Fruit fly (Drosophila melanogaster): ENCODE data around the gene NLaz.

Gene NLaz

DNA sequence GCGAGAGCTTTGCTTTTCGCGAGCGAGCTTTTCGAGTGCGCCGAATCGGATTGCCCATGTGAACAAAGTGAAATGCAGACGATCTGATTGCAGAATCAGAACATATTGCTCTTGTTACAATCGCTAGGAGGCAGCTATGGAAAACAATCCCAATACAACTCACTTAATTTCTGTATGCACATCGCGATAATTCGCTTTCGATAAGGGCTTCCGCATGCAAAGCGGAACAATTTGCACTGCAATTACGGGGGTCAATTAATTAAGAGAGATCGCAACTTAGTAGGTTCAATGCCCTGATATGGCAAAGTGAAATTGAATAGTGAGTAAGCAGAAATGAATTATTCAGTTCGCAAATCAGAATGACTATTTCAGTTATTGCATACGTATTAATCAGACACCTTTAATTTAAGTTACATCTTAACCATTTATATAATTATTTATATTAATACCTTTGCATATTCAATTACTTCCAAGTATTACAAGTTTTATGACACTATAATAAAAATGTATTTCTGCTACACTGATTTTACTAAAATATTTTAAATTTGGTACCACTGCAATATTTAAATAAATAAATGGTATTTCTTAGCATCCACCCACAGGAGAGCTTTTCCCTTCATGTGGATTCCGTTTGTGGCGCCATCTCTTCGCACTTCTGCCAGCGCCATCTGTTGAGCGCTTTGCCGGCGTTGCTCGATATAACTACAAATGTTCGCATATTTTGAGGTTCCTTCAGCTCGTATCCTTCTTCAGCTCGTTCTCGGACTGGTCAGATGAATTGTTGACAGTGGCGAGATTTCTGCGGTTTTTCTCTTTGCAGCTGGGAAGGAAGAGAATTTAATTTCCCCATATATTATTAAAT lies at the start of gene NLaz (continued):
- TF ChIP-seq CG4730 (GFP tag; IDR thresholded peaks at IDR 0.05) = no peak
- no peak for TF ChIP-seq seq (GFP tag; IDR thresholded peaks at IDR 0.05)
- TF ChIP-seq CG11093 (GFP tag; IDR thresholded peaks at IDR 0.05) = no peak
- TF ChIP-seq CG3065 (GFP tag; optimal IDR thresholded peaks at IDR 0.05) = no peak
- TF ChIP-seq CG10462 (GFP tag; optimal IDR thresholded peaks at IDR 0.05) = no peak
- TF ChIP-seq lola (GFP tag; optimal IDR thresholded peaks at IDR 0.05) = no peak
- no peak for TF ChIP-seq pzg (GFP tag; optimal IDR thresholded peaks at IDR 0.05)
- no peak for TF ChIP-seq wek (GFP tag; optimal IDR thresholded peaks at IDR 0.05)
- TF ChIP-seq CG18764 (GFP tag; optimal IDR thresholded peaks at IDR 0.05) = no peak
- no peak for TF ChIP-seq disco-r (GFP tag; optimal IDR thresholded peaks at IDR 0.05)
- TF ChIP-seq CG9609 (GFP tag; optimal IDR thresholded peaks at IDR 0.05) = no peak
- TF ChIP-seq CG4854 (GFP tag; optimal IDR thresholded peaks at IDR 0.05) = no peak
- peak; percentile 25 for TF ChIP-seq Antp (GFP tag; optimal IDR thresholded peaks at IDR 0.05)
- TF ChIP-seq CG16813 (GFP tag; IDR thresholded peaks at IDR 0.05; ENCODE audit: partially characterized antibody) = no peak
- TF ChIP-seq Bgb (GFP tag; IDR thresholded peaks at IDR 0.05; ENCODE audit: partially characterized antibody) = peak; percentile 58; the same call in 1 of the 2 replicates
- TF ChIP-seq bowl (GFP tag; IDR thresholded peaks at IDR 0.05) = no peak
- peak; percentile 68 for TF ChIP-seq NFAT (GFP tag; IDR thresholded peaks at IDR 0.05)
- TF ChIP-seq nmo (GFP tag; optimal IDR thresholded peaks at IDR 0.05) = peak; percentile 43
- TF ChIP-seq CG6683 (GFP tag; optimal IDR thresholded peaks at IDR 0.05) = no peak
- peak; percentile 97 for TF ChIP-seq CTCF (GFP tag; optimal IDR thresholded peaks at IDR 0.05)
- TF ChIP-seq pan (optimal IDR thresholded peaks at IDR 0.05) = no peak
- peak in 1 of 2 experiments; percentile 43 for TF ChIP-seq pan (GFP tag; optimal IDR thresholded peaks at IDR 0.05 in 1 of 2, IDR thresholded peaks at IDR 0.05 in 1 of 2)
- no peak for TF ChIP-seq z (GFP tag; IDR thresholded peaks at IDR 0.05)
- no peak for TF ChIP-seq CG10654 (GFP tag; optimal IDR thresholded peaks at IDR 0.05)
- TF ChIP-seq tll (GFP tag; optimal IDR thresholded peaks at IDR 0.05) = no peak
- no peak for TF ChIP-seq Dref (GFP tag; IDR thresholded peaks at IDR 0.05)
- no peak for TF ChIP-seq CG18599 (GFP tag; optimal IDR thresholded peaks at IDR 0.05)
- peak; percentile 19 for TF ChIP-seq CoRest (tag; optimal IDR thresholded peaks at IDR 0.05)
- no peak for TF ChIP-seq CG32767 (GFP tag; IDR thresholded peaks at IDR 0.05)
- TF ChIP-seq mirr (GFP tag; optimal IDR thresholded peaks at IDR 0.05) = no peak
- TF ChIP-seq hth (optimal IDR thresholded peaks at IDR 0.05) = no peak
- TF ChIP-seq pho (GFP tag; optimal IDR thresholded peaks at IDR 0.05) = no peak
- TF ChIP-seq zfh2 (GFP tag; optimal IDR thresholded peaks at IDR 0.05) = no peak
- no peak for TF ChIP-seq ash1 (GFP tag; optimal IDR thresholded peaks at IDR 0.05)
- TF ChIP-seq E2f2 (GFP tag; IDR thresholded peaks at IDR 0.05) = no peak
- TF ChIP-seq pum (GFP tag; optimal IDR thresholded peaks at IDR 0.05) = peak; percentile 9
- TF ChIP-seq cad (GFP tag; optimal IDR thresholded peaks at IDR 0.05) = no peak
- no peak for TF ChIP-seq psq (GFP tag; optimal IDR thresholded peaks at IDR 0.05)
- no peak for TF ChIP-seq sens-2 (GFP tag; IDR thresholded peaks at IDR 0.05)
- TF ChIP-seq knrl (GFP tag; IDR thresholded peaks at IDR 0.05; ENCODE audit: partially characterized antibody) = no peak
- no peak for TF ChIP-seq pfk (GFP tag; optimal IDR thresholded peaks at IDR 0.05)
- peak; percentile 18; the same call in 1 of the 2 replicates for TF ChIP-seq esg (GFP tag; conservative IDR thresholded peaks at IDR 0.05)
- no peak for TF ChIP-seq Doc3 (GFP tag; IDR thresholded peaks at IDR 0.05; ENCODE audit: partially characterized antibody)
- TF ChIP-seq CG12942 (GFP tag; optimal IDR thresholded peaks at IDR 0.05) = no peak
- TF ChIP-seq CG12071 (GFP tag; optimal IDR thresholded peaks at IDR 0.05) = no peak
- no peak for TF ChIP-seq tna (GFP tag; IDR thresholded peaks at IDR 0.05; ENCODE audit: partially characterized antibody)
- no peak for TF ChIP-seq Six4 (GFP tag; optimal IDR thresholded peaks at IDR 0.05)
- peak; percentile 55 for TF ChIP-seq slbo (GFP tag; IDR thresholded peaks at IDR 0.05)
- peak; percentile 38 for TF ChIP-seq btn (GFP tag; optimal IDR thresholded peaks at IDR 0.05)
- peak; percentile 57 for TF ChIP-seq unpg (GFP tag; optimal IDR thresholded peaks at IDR 0.05)

Data from whole organism, embryonic.